Fruit fly (Drosophila melanogaster) Kc167 (cell line): ENCODE measurements around the gene CG14053.

Source experiments
- Myc ChIP-seq: fragments of >200 bp; optimal IDR thresholded peaks from 2 replicates; lab custom pipeline; 2017; ENCODE audit warnings: missing external identifiers
- Sin3A ChIP-seq: fragments of >200 bp; optimal IDR thresholded peaks from 2 replicates; lab custom pipeline; 2018; ENCODE audit warnings: missing external identifiers
- h ChIP-seq: fragments of >200 bp; optimal IDR thresholded peaks from 3 replicates; lab custom pipeline; 2018; ENCODE audit warnings: missing external identifiers
- psq ChIP-seq: fragments of >200 bp; optimal IDR thresholded peaks from 2 replicates; lab custom pipeline; 2017; ENCODE audit warnings: missing external identifiers
- ttk ChIP-seq: sonication (Bioruptor generic); optimal IDR thresholded peaks from 2 replicates; lab custom pipeline; 2017; ENCODE audit warnings: missing external identifiers

DNA sequence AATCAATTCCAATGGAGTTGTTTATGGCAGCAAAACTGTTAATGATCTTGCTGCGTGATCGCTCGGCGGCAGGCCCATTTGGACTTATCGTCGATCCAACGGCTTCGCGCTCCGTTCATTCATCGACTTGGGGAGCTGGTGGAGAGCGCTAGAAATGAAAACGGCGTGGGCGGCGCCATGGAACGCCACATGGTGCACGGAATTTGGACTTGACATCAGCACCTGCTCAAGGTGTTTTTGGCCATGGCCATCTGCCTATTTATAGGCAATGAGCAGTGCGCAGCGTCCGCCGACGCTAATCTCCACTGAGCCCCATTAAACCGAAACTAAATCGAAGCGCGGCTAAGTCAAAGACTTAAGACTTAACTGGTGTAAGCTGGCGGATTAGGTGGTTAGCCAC is 24.7 kb upstream of the CG14053 start:
- no peak for TF ChIP-seq Sin3A (lab: Kevin White, UChicago)
- no peak for TF ChIP-seq ttk (lab: Kevin White, UChicago)
- no peak for TF ChIP-seq Myc (lab: Kevin White, UChicago)
- TF ChIP-seq h (lab: Kevin White, UChicago): no peak
- TF ChIP-seq psq (lab: Kevin White, UChicago): no peak
